Worm (Caenorhabditis elegans) whole organism, L1 larva: ENCODE measurements around the gene alg-1.

Source experiments
- C04F5.9 ChIP-seq: sonication (generic microtip); optimal IDR thresholded peaks from 2 replicates; lab custom pipeline; 2016; ENCODE audit warnings: missing genetic modification characterization, missing compliant biosample characterization
- C16A3.4 ChIP-seq: fragments of 150-350 bp; optimal IDR thresholded peaks from 2 replicates; lab custom pipeline; 2014; ENCODE audit warnings: missing biosample characterization, missing genetic modification characterization
- C34B4.2 ChIP-seq: sonication (generic microtip); optimal IDR thresholded peaks from 2 replicates; lab custom pipeline; 2017; ENCODE audit warnings: mild to moderate bottlenecking, missing genetic modification characterization, missing compliant biosample characterization
- F16B12.6 ChIP-seq: fragments of 150-350 bp; optimal IDR thresholded peaks from 2 replicates; lab custom pipeline; 2014; ENCODE audit warnings: missing biosample characterization, missing genetic modification characterization
- Y116A8C.19 ChIP-seq: sonication (generic microtip); optimal IDR thresholded peaks from 2 replicates; lab custom pipeline; 2016; ENCODE audit warnings: missing compliant biosample characterization, missing genetic modification characterization, borderline replicate concordance
- aha-1 ChIP-seq: fragments of 150-350 bp; optimal IDR thresholded peaks from 2 replicates; lab custom pipeline; 2014; ENCODE audit warnings: missing biosample characterization, missing genetic modification characterization
- alr-1 ChIP-seq: fragments of 200-800 bp; sonication (Bioruptor generic); optimal IDR thresholded peaks from 2 replicates; lab custom pipeline; 2018; ENCODE audit warnings: borderline replicate concordance, mild to moderate bottlenecking, missing genetic modification characterization, missing compliant biosample characterization
- blmp-1 ChIP-seq: fragments of 150-350 bp; optimal IDR thresholded peaks from 2 replicates; lab custom pipeline; 2014; ENCODE audit warnings: missing biosample characterization, missing genetic modification characterization
- ceh-63 ChIP-seq: fragments of 200-800 bp; sonication (Bioruptor generic); optimal IDR thresholded peaks from 2 replicates; lab custom pipeline; 2018; ENCODE audit warnings: mild to moderate bottlenecking, missing genetic modification characterization, missing compliant biosample characterization
- ceh-82 ChIP-seq, 3 experiments: fragments of 150-350 bp in 1 of 3; sonication (generic microtip) in 2 of 3; optimal IDR thresholded peaks; 2 replicates each; lab custom pipeline; 2014 to 2017; ENCODE audit warnings: missing biosample characterization in 3 of 3, missing genetic modification characterization in 3 of 3
- ceh-88 ChIP-seq: fragments of 200-800 bp; sonication (Bioruptor generic); IDR thresholded peaks from 2 replicates; pipeline ENCODE4 v1.3.6; 2022; ENCODE audit warnings: missing genetic modification characterization, missing compliant biosample characterization
- ceh-90 ChIP-seq: sonication (generic microtip); optimal IDR thresholded peaks from 2 replicates; lab custom pipeline; 2016; ENCODE audit warnings: missing genetic modification characterization, missing compliant biosample characterization
- efl-3 ChIP-seq: fragments of 200-800 bp; sonication (Bioruptor generic); optimal IDR thresholded peaks from 2 replicates; lab custom pipeline; 2018; ENCODE audit warnings: mild to moderate bottlenecking, missing genetic modification characterization, missing compliant biosample characterization
- egl-27 ChIP-seq, 2 experiments: fragments of 150-350 bp in 1 of 2; sonication (generic microtip); optimal IDR thresholded peaks; 3 replicates each; lab custom pipeline; 2017 to 2018; ENCODE audit warnings: missing biosample characterization in 2 of 2, missing genetic modification characterization in 2 of 2, missing genetic modification reagents in 2 of 2
- elt-3 ChIP-seq, 6 experiments: fragments of 150-350 bp in 1 of 6; sonication (generic microtip); optimal IDR thresholded peaks; 2 replicates each; lab custom pipeline; 2017 to 2018; ENCODE audit warnings: missing biosample characterization in 6 of 6, missing genetic modification characterization in 6 of 6, inconsistent platforms in 1 of 6
- fkh-8 ChIP-seq: sonication (generic microtip); optimal IDR thresholded peaks from 2 replicates; lab custom pipeline; 2016; ENCODE audit warnings: mild to moderate bottlenecking, missing genetic modification characterization, missing compliant biosample characterization
- hpl-2 ChIP-seq: fragments of 150-350 bp; optimal IDR thresholded peaks from 2 replicates; lab custom pipeline; 2014; ENCODE audit warnings: missing biosample characterization, missing genetic modification reagents, missing genetic modification characterization
- irx-1 ChIP-seq: sonication (generic microtip); optimal IDR thresholded peaks from 2 replicates; lab custom pipeline; 2016; ENCODE audit warnings: missing genetic modification characterization, missing compliant biosample characterization
- isw-1 ChIP-seq: fragments of 200-800 bp; sonication (Bioruptor generic); IDR thresholded peaks from 2 replicates; pipeline ENCODE4 v1.3.6; 2022; ENCODE audit warnings: missing genetic modification characterization, missing compliant biosample characterization
- lin-13 ChIP-seq: fragments of 150-350 bp; optimal IDR thresholded peaks from 2 replicates; lab custom pipeline; 2014; ENCODE audit warnings: missing biosample characterization, missing genetic modification reagents, missing genetic modification characterization
- lin-14 ChIP-seq: fragments of 200-800 bp; sonication (Bioruptor generic); optimal IDR thresholded peaks from 2 replicates; lab custom pipeline; 2018; ENCODE audit warnings: mild to moderate bottlenecking, missing genetic modification characterization, moderate library complexity, missing compliant biosample characterization
- lin-35 ChIP-seq, 2 experiments: fragments of 150-350 bp; optimal IDR thresholded peaks; 2 replicates each; lab custom pipeline; 2014; ENCODE audit warnings: missing biosample characterization in 2 of 2, missing genetic modification characterization in 2 of 2, missing genetic modification reagents in 2 of 2
- lin-39 ChIP-seq: fragments of 150-350 bp; optimal IDR thresholded peaks from 2 replicates; lab custom pipeline; 2014; ENCODE audit warnings: missing biosample characterization, missing genetic modification reagents, missing genetic modification characterization
- lsy-2 ChIP-seq, 2 experiments: fragments of 150-350 bp; optimal IDR thresholded peaks; 2 replicates each; lab custom pipeline; 2014; ENCODE audit warnings: missing biosample characterization in 2 of 2, missing genetic modification characterization in 2 of 2
- mdl-1 ChIP-seq, 2 experiments: fragments of 150-350 bp; optimal IDR thresholded peaks; 2 replicates each; lab custom pipeline; 2014 to 2017; ENCODE audit warnings: missing biosample characterization in 2 of 2, missing genetic modification characterization in 2 of 2, inconsistent platforms in 1 of 2
- mep-1 ChIP-seq: fragments of 150-350 bp; optimal IDR thresholded peaks from 2 replicates; lab custom pipeline; 2014; ENCODE audit warnings: missing biosample characterization, missing genetic modification characterization
- nhr-11 ChIP-seq: fragments of 150-350 bp; optimal IDR thresholded peaks from 2 replicates; lab custom pipeline; 2014; ENCODE audit warnings: missing biosample characterization, missing genetic modification characterization
- nhr-19 ChIP-seq: fragments of 200-800 bp; sonication (Bioruptor generic); conservative IDR thresholded peaks from 2 replicates; pipeline ENCODE4 v1.3.6; 2022; ENCODE audit warnings: missing genetic modification characterization, missing compliant biosample characterization
- nhr-20 ChIP-seq: sonication (generic microtip); optimal IDR thresholded peaks from 2 replicates; lab custom pipeline; 2016; ENCODE audit warnings: mild to moderate bottlenecking, missing genetic modification characterization, missing compliant biosample characterization
- nhr-28 ChIP-seq: fragments of 150-350 bp; optimal IDR thresholded peaks from 2 replicates; lab custom pipeline; 2014; ENCODE audit warnings: missing biosample characterization, missing genetic modification characterization
- nhr-71 ChIP-seq: sonication (generic microtip); optimal IDR thresholded peaks from 2 replicates; lab custom pipeline; 2016; ENCODE audit warnings: mild to moderate bottlenecking, missing genetic modification characterization, moderate library complexity, missing compliant biosample characterization
- nhr-77 ChIP-seq: fragments of 150-350 bp; optimal IDR thresholded peaks from 2 replicates; lab custom pipeline; 2014; ENCODE audit warnings: missing biosample characterization, missing genetic modification characterization
- nhr-85 ChIP-seq: sonication (generic microtip); peaks from one replicate; lab custom pipeline; 2016; ENCODE audit warnings: missing genetic modification characterization, inconsistent platforms, missing compliant biosample characterization
- nhr-90 ChIP-seq: sonication (generic microtip); optimal IDR thresholded peaks from 2 replicates; lab custom pipeline; 2016; ENCODE audit warnings: mild to moderate bottlenecking, missing genetic modification characterization, missing compliant biosample characterization; ENCODE audit not compliant: poor library complexity
- pqm-1 ChIP-seq: sonication (generic microtip); optimal IDR thresholded peaks from 3 replicates; lab custom pipeline; 2017; ENCODE audit warnings: missing biosample characterization, missing genetic modification characterization
- rnt-1 ChIP-seq: sonication (generic microtip); optimal IDR thresholded peaks from 2 replicates; lab custom pipeline; 2016; ENCODE audit warnings: mild to moderate bottlenecking, missing genetic modification characterization, moderate library complexity, missing compliant biosample characterization
- skn-1 ChIP-seq: fragments of 150-350 bp; optimal IDR thresholded peaks from 2 replicates; lab custom pipeline; 2014; ENCODE audit warnings: missing biosample characterization, missing genetic modification characterization
- snu-23 ChIP-seq: sonication (generic microtip); optimal IDR thresholded peaks from 2 replicates; lab custom pipeline; 2016; ENCODE audit warnings: missing genetic modification characterization, missing compliant biosample characterization
- sptf-1 ChIP-seq: fragments of 150-350 bp; optimal IDR thresholded peaks from 2 replicates; lab custom pipeline; 2014; ENCODE audit warnings: missing biosample characterization, missing genetic modification characterization
- swsn-7 ChIP-seq: sonication (generic microtip); optimal IDR thresholded peaks from 2 replicates; lab custom pipeline; 2016; ENCODE audit warnings: missing genetic modification characterization, missing compliant biosample characterization
- tbx-2 ChIP-seq: sonication (generic microtip); optimal IDR thresholded peaks from 2 replicates; lab custom pipeline; 2016; ENCODE audit warnings: missing genetic modification characterization, missing compliant biosample characterization
- tlp-1 ChIP-seq: fragments of 150-350 bp; optimal IDR thresholded peaks from 2 replicates; lab custom pipeline; 2014; ENCODE audit warnings: missing biosample characterization, missing genetic modification characterization
- unc-130 ChIP-seq: fragments of 150-350 bp; optimal IDR thresholded peaks from 2 replicates; lab custom pipeline; 2017; ENCODE audit warnings: missing biosample characterization, missing genetic modification characterization, inconsistent platforms
- vab-15 ChIP-seq: sonication (generic microtip); optimal IDR thresholded peaks from 2 replicates; lab custom pipeline; 2017; ENCODE audit warnings: missing genotype, mild to moderate bottlenecking, missing genetic modification characterization, missing compliant biosample characterization
- ztf-11 ChIP-seq, 2 experiments: sonication (generic microtip); optimal IDR thresholded peaks; 2 replicates each; lab custom pipeline; 2016 to 2017; ENCODE audit warnings: missing genetic modification characterization in 2 of 2, missing biosample characterization in 1 of 2, missing compliant biosample characterization in 1 of 2
- ztf-4 ChIP-seq: fragments of 150-350 bp; optimal IDR thresholded peaks from 2 replicates; lab custom pipeline; 2014; ENCODE audit warnings: missing biosample characterization, missing genetic modification characterization

Gene alg-1

DNA sequence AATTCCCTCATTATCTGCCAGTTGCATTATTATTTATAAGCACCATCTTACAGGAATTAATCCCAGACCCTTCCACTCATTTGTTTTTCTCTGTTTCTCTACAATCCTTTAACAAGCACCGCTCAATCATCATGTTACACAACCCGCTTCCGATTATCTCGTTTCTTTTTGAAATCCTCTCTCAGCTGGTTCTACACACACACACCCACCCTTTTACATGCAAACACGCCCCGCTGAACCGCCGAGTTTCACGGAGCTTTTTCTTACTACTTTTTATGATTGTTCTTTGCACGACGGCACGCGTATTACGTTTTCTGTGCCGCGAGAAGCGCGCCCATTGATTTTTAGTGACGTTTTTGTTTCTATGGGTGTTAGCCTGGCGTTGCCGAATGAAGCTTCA lies 24.9 kb downstream of the alg-1 start (continued):
- no peak for TF ChIP-seq pqm-1
- peak; percentile 63 for TF ChIP-seq snu-23 (GFP tag; lab: Kevin White, UChicago)
- no peak for TF ChIP-seq nhr-90 (tag; lab: Kevin White, UChicago)
- TF ChIP-seq nhr-28 (tag; lab: Kevin White, UChicago), result no peak
- TF ChIP-seq vab-15 (tag; lab: Kevin White, UChicago), result no peak
- TF ChIP-seq mep-1 (tag; lab: Kevin White, UChicago), result peak; percentile 61
- TF ChIP-seq F16B12.6, result no peak
- no peak for TF ChIP-seq aha-1 (tag; lab: Kevin White, UChicago)

DNA sequence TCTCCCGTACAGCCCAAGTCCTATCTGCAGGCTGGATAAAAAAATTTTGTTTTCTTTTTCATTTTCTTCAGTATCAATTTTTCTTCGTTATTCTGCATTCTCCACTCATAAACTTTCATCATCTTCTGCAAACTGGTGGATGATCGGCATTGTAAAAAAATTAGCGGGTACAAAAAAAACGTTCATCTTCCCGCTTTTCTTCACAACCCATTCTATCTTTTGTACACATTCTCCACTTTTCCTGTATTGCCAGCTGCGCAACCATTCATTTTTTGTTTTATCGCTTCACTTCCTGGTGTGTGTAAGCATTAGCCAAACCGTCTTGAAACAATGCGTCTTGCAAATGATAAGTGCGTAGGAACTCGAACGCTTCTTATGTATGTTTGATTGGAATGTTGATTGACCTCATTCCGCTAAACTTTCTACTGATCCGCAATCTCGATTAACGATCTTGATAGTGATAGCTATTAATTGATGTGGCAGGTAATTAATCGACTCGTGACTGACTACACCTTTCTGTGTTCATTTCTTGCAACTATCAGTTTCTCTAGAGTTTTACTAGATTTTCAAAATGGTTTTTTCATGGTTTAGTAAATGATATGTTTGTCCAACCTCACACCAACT lies 25.6 kb downstream of the alg-1 start:
- TF ChIP-seq nhr-19 (peak; percentile 10; the same call in 1 of the 2 replicates), rnt-1 (tag; lab: Kevin White, UChicago) (peak; percentile 49), lin-39 (tag; lab: Kevin White, UChicago) (peak; percentile 16), nhr-90 (tag; lab: Kevin White, UChicago) (peak; percentile 19), isw-1 (GFP tag; lab: Robert Waterston, UW) (no peak), C34B4.2 (tag; lab: Kevin White, UChicago) (no peak), hpl-2 (no peak), C16A3.4 (tag; lab: Kevin White, UChicago) (no peak), nhr-71 (peak; percentile 35), ceh-90 (tag; lab: Kevin White, UChicago) (no peak), ceh-82 (tag; optimal IDR thresholded peaks at IDR 0.05; lab: Kevin White, UChicago) (no peak), snu-23 (GFP tag; lab: Kevin White, UChicago) (peak; percentile 37), elt-3 (tag; optimal IDR thresholded peaks at IDR 0.05; lab: Kevin White, UChicago) (peak in 3 of 6 experiments; percentile 10 to 88 (median 29)), lin-35 (GFP tag; optimal IDR thresholded peaks at IDR 0.05; lab: Kevin White, UChicago) (peak in 1 of 2 experiments; percentile 22), lsy-2 (tag; optimal IDR thresholded peaks at IDR 0.05; lab: Kevin White, UChicago) (peak; percentile 16 to 28), vab-15 (tag; lab: Kevin White, UChicago) (peak; percentile 52), Y116A8C.19 (no peak), blmp-1 (tag; lab: Kevin White, UChicago) (peak; percentile 96), lin-14 (peak; percentile 58), ztf-11 (tag; optimal IDR thresholded peaks at IDR 0.05; lab: Kevin White, UChicago) (no peak), nhr-77 (tag; lab: Kevin White, UChicago) (no peak), mep-1 (tag; lab: Kevin White, UChicago) (peak; percentile 44), nhr-28 (tag; lab: Kevin White, UChicago) (no peak), aha-1 (tag; lab: Kevin White, UChicago) (no peak), nhr-85 (tag; lab: Kevin White, UChicago) (peak; percentile 90), unc-130 (tag; lab: Kevin White, UChicago) (peak; percentile 1), nhr-20 (peak; percentile 65), alr-1 (tag; lab: Kevin White, UChicago) (no peak)

DNA sequence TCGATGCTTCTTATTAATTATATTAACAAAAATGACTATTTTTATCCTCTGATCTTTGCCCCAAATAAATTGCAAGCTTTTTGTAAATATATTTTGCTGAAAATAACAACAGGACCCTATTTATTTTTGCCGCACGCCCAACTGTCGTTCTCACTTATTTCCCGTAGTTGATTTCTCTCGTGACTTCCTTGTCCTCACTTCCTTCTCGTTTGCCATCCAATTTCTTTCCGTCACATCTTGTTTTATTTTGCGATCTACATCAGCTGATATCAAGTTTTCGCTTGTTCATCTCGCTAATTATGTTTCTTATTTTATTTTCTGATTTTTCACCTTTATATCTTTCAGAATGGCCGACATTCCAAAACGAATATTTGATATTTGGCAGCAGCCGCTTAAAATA lies 26.4 kb downstream of the alg-1 start, which contains the start of gene F48F7.5:
F48F7.5 (plus strand) TSS at position 340 of the 400 bp plus-strand sequence.
- TF ChIP-seq ztf-4 (tag; lab: Kevin White, UChicago) (peak; percentile 44), ceh-82 (tag; optimal IDR thresholded peaks at IDR 0.05; lab: Kevin White, UChicago) (no peak), tbx-2 (tag; lab: Kevin White, UChicago) (peak; percentile 64), nhr-71 (peak; percentile 82), tlp-1 (no peak), aha-1 (tag; lab: Kevin White, UChicago) (no peak), nhr-11 (no peak), hpl-2 (no peak), nhr-77 (tag; lab: Kevin White, UChicago) (no peak), lin-14 (peak; percentile 92), alr-1 (tag; lab: Kevin White, UChicago) (no peak), irx-1 (tag; lab: Kevin White, UChicago) (peak; percentile 13), mdl-1 (tag; optimal IDR thresholded peaks at IDR 0.05; lab: Kevin White, UChicago) (peak in 1 of 2 experiments; percentile 56), C16A3.4 (tag; lab: Kevin White, UChicago) (peak; percentile 32), skn-1 (tag; lab: Kevin White, UChicago) (peak; percentile 7), sptf-1 (no peak), lin-35 (GFP tag; optimal IDR thresholded peaks at IDR 0.05; lab: Kevin White, UChicago) (peak; percentile 9 to 45), rnt-1 (tag; lab: Kevin White, UChicago) (peak; percentile 50), fkh-8 (tag; lab: Kevin White, UChicago) (no peak), C04F5.9 (tag; lab: Kevin White, UChicago) (no peak), swsn-7 (tag; lab: Kevin White, UChicago) (peak; percentile 37), nhr-85 (tag; lab: Kevin White, UChicago) (peak; percentile 90), ceh-88 (GFP tag; lab: Robert Waterston, UW) (no peak), efl-3 (GFP tag; lab: Kevin White, UChicago) (no peak), lin-13 (GFP tag; lab: Kevin White, UChicago) (no peak), nhr-19 (peak; percentile 50), egl-27 (tag; optimal IDR thresholded peaks at IDR 0.05; lab: Kevin White, UChicago) (no peak), ceh-63 (GFP tag; lab: Kevin White, UChicago) (no peak), vab-15 (tag; lab: Kevin White, UChicago) (peak; percentile 38), blmp-1 (tag; lab: Kevin White, UChicago) (peak; percentile 97)
